Fruit fly (Drosophila melanogaster): ENCODE measurements around the gene mIF2.

The mIF2 gene

DNA sequence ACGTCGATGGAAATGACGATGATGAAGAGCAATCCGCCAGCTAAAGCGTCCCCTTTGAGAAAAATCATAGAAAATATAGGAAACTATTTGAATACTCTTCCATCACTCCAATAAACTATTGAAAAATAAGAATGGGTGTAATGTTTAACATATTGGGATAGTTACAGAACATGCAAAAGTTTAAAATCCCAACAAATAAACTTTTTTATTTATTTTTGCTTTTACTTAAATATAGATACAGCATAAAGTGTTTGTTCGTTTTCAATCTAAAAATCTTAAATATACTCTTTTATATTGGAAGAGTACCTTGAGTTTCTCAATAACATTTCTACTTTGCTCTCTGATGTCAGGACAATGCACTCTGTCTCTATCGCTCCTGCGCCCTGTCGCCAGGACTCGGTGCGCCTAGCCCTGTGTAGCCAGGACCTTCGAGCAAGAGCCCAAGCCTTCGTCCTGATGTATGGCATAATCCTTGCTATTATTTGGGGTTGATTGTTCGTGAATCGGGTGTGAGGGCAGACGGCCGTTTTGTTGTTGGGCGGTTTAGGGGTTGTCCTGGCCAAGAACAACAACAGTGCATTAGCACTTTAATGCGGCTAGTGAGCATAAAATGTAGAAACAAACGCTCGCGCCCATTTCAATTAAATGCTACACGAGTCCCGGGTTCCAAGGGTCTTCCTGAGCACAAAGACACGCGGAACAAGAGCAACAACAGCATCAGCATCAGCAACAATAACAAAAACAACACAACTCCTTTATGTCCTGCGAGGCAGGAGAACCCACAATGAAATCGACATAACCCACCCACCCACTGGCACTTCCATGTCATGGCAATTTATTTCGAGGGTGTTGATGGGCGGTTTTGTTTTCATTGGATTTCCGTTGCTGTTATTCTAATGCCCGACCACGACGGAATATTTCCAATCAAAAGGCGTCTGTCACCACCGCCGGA, 28.4 kb upstream of the mIF2 start:
- TF ChIP-seq woc (GFP tag; optimal IDR thresholded peaks at IDR 0.05) (peak; percentile 16), foxo (GFP tag; optimal IDR thresholded peaks at IDR 0.05) (no peak)

DNA sequence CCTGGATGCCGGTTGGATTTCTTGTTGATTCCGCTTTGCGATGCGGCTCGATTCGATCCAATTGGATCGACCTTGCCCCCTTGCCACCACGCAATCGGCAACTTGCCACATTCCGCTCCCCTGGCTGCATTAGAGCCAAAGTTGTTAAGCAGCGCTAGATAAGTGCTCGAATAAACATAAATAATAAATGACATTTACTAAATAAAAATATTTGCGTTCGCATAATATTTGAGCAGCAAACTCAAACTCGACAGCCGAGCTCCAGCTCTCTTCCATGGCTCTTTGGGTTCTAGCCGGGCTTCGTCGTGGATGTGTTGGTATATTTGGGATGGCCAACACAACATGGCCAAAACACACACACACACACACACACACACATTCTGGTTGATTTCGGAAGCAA, 26.2 kb upstream of the mIF2 start:
- TF ChIP-seq jim (GFP tag; optimal IDR thresholded peaks at IDR 0.05) = no peak
- no peak for TF ChIP-seq dl (GFP tag; optimal IDR thresholded peaks at IDR 0.05; ENCODE audit: insufficient read depth in 1 of 2, partially characterized antibody in 2 of 2)

- TF ChIP-seq sv (GFP tag; optimal IDR thresholded peaks at IDR 0.05) (no peak), Hr78 (GFP tag; optimal IDR thresholded peaks at IDR 0.05) (no peak), GATAd (GFP tag; optimal IDR thresholded peaks at IDR 0.05) (no peak), dl (GFP tag; optimal IDR thresholded peaks at IDR 0.05; ENCODE audit: insufficient read depth in 1 of 2, partially characterized antibody in 2 of 2) (no peak), dmrt93B (GFP tag; optimal IDR thresholded peaks at IDR 0.05) (no peak), foxo (GFP tag; optimal IDR thresholded peaks at IDR 0.05) (no peak), Sp1 (GFP tag; optimal IDR thresholded peaks at IDR 0.05) (no peak), CG32264 (GFP tag; optimal IDR thresholded peaks at IDR 0.05) (no peak), Dfd (GFP tag; optimal IDR thresholded peaks at IDR 0.05) (no peak)
Measured at dm6 chr3R:28569529-28570175, 25.0 kb upstream of the mIF2 start.

dm6 chr3R:28568095-28568750, 23.6 kb upstream of the mIF2 start:
- TF ChIP-seq woc (GFP tag; optimal IDR thresholded peaks at IDR 0.05) (no peak), Dfd (GFP tag; optimal IDR thresholded peaks at IDR 0.05) (no peak), tai (GFP tag; optimal IDR thresholded peaks at IDR 0.05) (no peak), jim (GFP tag; optimal IDR thresholded peaks at IDR 0.05) (no peak), CG32264 (GFP tag; optimal IDR thresholded peaks at IDR 0.05) (no peak), OdsH (GFP tag; optimal IDR thresholded peaks at IDR 0.05) (no peak), ey (GFP tag; optimal IDR thresholded peaks at IDR 0.05) (no peak), CG9705 (GFP tag; optimal IDR thresholded peaks at IDR 0.05) (no peak), GATAd (GFP tag; optimal IDR thresholded peaks at IDR 0.05) (no peak), Rel (GFP tag; optimal IDR thresholded peaks at IDR 0.05) (no peak), Rel (tag; optimal IDR thresholded peaks at IDR 0.05) (no peak), Hr83 (GFP tag; optimal IDR thresholded peaks at IDR 0.05; ENCODE audit: poor library complexity, severe bottlenecking) (no peak), brk (GFP tag; optimal IDR thresholded peaks at IDR 0.05) (no peak)

DNA sequence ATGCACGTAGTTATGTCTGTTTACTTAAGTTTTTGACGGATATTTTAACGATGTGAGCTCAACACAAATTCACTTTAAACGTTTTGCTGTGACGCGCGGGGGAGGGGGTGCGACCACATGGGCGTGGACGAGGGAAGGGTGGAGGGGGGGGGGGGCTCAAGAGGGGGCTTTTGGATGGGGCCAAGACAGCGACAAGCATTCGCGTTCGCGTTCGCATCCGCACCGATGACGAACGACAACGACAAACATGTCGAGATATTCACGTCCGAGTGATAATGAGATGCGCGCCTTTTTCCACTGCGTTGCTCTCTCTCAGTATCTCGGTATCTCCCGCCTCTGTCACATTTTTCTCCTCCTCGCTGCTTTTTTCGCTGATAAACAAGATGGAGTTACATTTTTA, 18.9 kb upstream of the mIF2 start:
- no peak for TF ChIP-seq dl (GFP tag; optimal IDR thresholded peaks at IDR 0.05; ENCODE audit: insufficient read depth in 1 of 2, partially characterized antibody in 2 of 2)
- no peak for TF ChIP-seq Hnf4 (GFP tag; optimal IDR thresholded peaks at IDR 0.05)
- no peak for TF ChIP-seq N (GFP tag; optimal IDR thresholded peaks at IDR 0.05)
- TF ChIP-seq Sp1 (GFP tag; optimal IDR thresholded peaks at IDR 0.05) = no peak
- TF ChIP-seq psq (GFP tag; optimal IDR thresholded peaks at IDR 0.05) = no peak
- TF ChIP-seq Abd-B (GFP tag; optimal IDR thresholded peaks at IDR 0.05) = no peak
- TF ChIP-seq Myc (optimal IDR thresholded peaks at IDR 0.05) = no peak

DNA sequence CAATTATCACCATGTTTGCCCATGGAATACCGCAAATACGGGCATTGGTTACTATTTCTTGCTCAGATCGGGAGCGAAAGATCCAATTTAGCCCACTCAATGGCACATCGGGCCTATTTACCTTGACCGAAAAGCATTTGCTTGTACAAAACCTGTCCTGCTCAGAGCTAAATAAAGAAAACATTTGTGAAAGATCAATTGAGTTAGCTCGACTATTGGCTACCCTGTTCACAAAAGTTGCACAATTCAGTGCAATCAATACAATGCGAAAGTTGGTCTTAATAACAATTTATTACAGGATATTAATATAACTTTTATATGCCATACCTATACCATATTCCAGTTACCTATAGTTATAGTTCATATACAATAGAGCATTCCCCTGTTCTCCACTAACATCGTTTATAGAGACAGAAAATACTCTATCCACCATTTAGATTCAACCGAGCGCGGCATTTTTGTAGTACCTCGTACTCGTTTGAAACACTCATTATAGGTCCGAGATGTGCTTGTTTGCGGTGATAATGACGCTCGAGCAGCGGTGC, 18.1 kb upstream of the mIF2 start:
- TF ChIP-seq Myc (optimal IDR thresholded peaks at IDR 0.05) (no peak), Hr83 (GFP tag; optimal IDR thresholded peaks at IDR 0.05; ENCODE audit: poor library complexity, severe bottlenecking) (no peak), OdsH (GFP tag; optimal IDR thresholded peaks at IDR 0.05) (no peak), Abd-B (GFP tag; optimal IDR thresholded peaks at IDR 0.05) (no peak), Hnf4 (GFP tag; optimal IDR thresholded peaks at IDR 0.05) (no peak), sv (GFP tag; optimal IDR thresholded peaks at IDR 0.05) (no peak), brk (GFP tag; optimal IDR thresholded peaks at IDR 0.05) (no peak), lola (GFP tag; optimal IDR thresholded peaks at IDR 0.05) (no peak), dl (GFP tag; optimal IDR thresholded peaks at IDR 0.05; ENCODE audit: insufficient read depth in 1 of 2, partially characterized antibody in 2 of 2) (no peak), GATAd (GFP tag; optimal IDR thresholded peaks at IDR 0.05) (no peak), Jra (GFP tag; optimal IDR thresholded peaks at IDR 0.05) (no peak), Dfd (GFP tag; optimal IDR thresholded peaks at IDR 0.05) (no peak), woc (GFP tag; optimal IDR thresholded peaks at IDR 0.05) (no peak)
